Fruit fly (Drosophila melanogaster) whole organism, prepupa: ENCODE results near the gene CG33642.

Source experiments
- Blimp-1 ChIP-seq: fragments of 200-800 bp; sonication (Bioruptor generic); optimal IDR thresholded peaks from 3 replicates; lab custom pipeline; 2017; ENCODE audit warnings: missing biosample characterization, missing genetic modification characterization, mild to moderate bottlenecking, moderate library complexity, missing genetic modification reagents
- CG10631 ChIP-seq: fragments of 200-800 bp; sonication (Bioruptor generic); optimal IDR thresholded peaks from 2 replicates; lab custom pipeline; 2016; ENCODE audit warnings: missing biosample characterization, missing genetic modification characterization
- CG11294 ChIP-seq: fragments of 200-800 bp; sonication (Bioruptor generic); IDR thresholded peaks from 2 replicates; pipeline ENCODE4 v1.3.6; 2022; ENCODE audit warnings: missing biosample characterization, missing genetic modification characterization
- CG11902 ChIP-seq: fragments of 200-800 bp; sonication (Bioruptor generic); optimal IDR thresholded peaks from 3 replicates; lab custom pipeline; 2016; ENCODE audit warnings: missing biosample characterization, missing genetic modification characterization
- CG15336 ChIP-seq: fragments of 200-800 bp; sonication (Bioruptor generic); IDR thresholded peaks from 2 replicates; pipeline ENCODE4 v1.3.6; 2022; ENCODE audit warnings: missing biosample characterization, missing genetic modification characterization
- CG16779 ChIP-seq: fragments of 200-800 bp; sonication (Bioruptor generic); optimal IDR thresholded peaks from 3 replicates; lab custom pipeline; 2017; ENCODE audit warnings: missing biosample characterization, mild to moderate bottlenecking, missing genetic modification characterization
- CG32006 ChIP-seq: fragments of 200-800 bp; sonication (Bioruptor generic); optimal IDR thresholded peaks from 3 replicates; lab custom pipeline; 2017; ENCODE audit warnings: missing biosample characterization, mild to moderate bottlenecking, missing genetic modification characterization
- CG34406 ChIP-seq: fragments of 200-800 bp; sonication (Bioruptor generic); optimal IDR thresholded peaks from 3 replicates; lab custom pipeline; 2016; ENCODE audit warnings: missing biosample characterization, missing genetic modification characterization
- CG3919 ChIP-seq: fragments of 200-800 bp; sonication (Bioruptor generic); optimal IDR thresholded peaks from 3 replicates; lab custom pipeline; 2016; ENCODE audit warnings: missing biosample characterization, missing genetic modification characterization
- CG4318 ChIP-seq: fragments of 200-800 bp; sonication (Bioruptor generic); optimal IDR thresholded peaks from 3 replicates; lab custom pipeline; 2017; ENCODE audit warnings: missing biosample characterization, mild to moderate bottlenecking, missing genetic modification characterization
- CG6163 ChIP-seq: fragments of 200-800 bp; sonication (Bioruptor generic); IDR thresholded peaks from 3 replicates; pipeline ENCODE4 v1.3.6; 2022; ENCODE audit warnings: missing biosample characterization, missing genetic modification characterization
- CG6276 ChIP-seq: fragments of 200-800 bp; sonication (Bioruptor generic); optimal IDR thresholded peaks from 2 replicates; lab custom pipeline; 2017; ENCODE audit warnings: missing biosample characterization, mild to moderate bottlenecking, missing genetic modification characterization
- CG6808 ChIP-seq: fragments of 200-800 bp; sonication (Bioruptor generic); optimal IDR thresholded peaks from 3 replicates; lab custom pipeline; 2017; ENCODE audit warnings: missing biosample characterization, missing genetic modification characterization, mild to moderate bottlenecking, moderate library complexity, missing genetic modification reagents
- CG6854 ChIP-seq: fragments of 200-800 bp; sonication (Bioruptor generic); optimal IDR thresholded peaks from 2 replicates; lab custom pipeline; 2017; ENCODE audit warnings: missing biosample characterization, mild to moderate bottlenecking, missing genetic modification characterization
- CG7368 ChIP-seq: fragments of 200-800 bp; sonication (Bioruptor generic); optimal IDR thresholded peaks from 3 replicates; lab custom pipeline; 2016; ENCODE audit warnings: missing biosample characterization, missing genetic modification characterization
- CG8119 ChIP-seq: fragments of 200-800 bp; sonication (Bioruptor generic); IDR thresholded peaks from 3 replicates; pipeline ENCODE4 v1.3.6; 2022; ENCODE audit warnings: missing biosample characterization, missing genetic modification characterization
- CG8319 ChIP-seq: fragments of 200-800 bp; sonication (Bioruptor generic); optimal IDR thresholded peaks from 3 replicates; lab custom pipeline; 2016; ENCODE audit warnings: missing biosample characterization, missing genetic modification characterization
- CG8632 ChIP-seq: fragments of 200-800 bp; sonication (Bioruptor generic); optimal IDR thresholded peaks from 3 replicates; lab custom pipeline; 2016; ENCODE audit warnings: missing biosample characterization, missing genetic modification characterization
- Eip75B ChIP-seq: fragments of 200-800 bp; sonication (Bioruptor generic); optimal IDR thresholded peaks from 3 replicates; lab custom pipeline; 2016; ENCODE audit warnings: missing biosample characterization, missing genetic modification characterization
- Lpt ChIP-seq: fragments of 200-800 bp; sonication (Bioruptor generic); optimal IDR thresholded peaks from 3 replicates; lab custom pipeline; 2016; ENCODE audit warnings: missing biosample characterization, missing genetic modification characterization
- OdsH ChIP-seq: fragments of 200-800 bp; sonication (Bioruptor generic); optimal IDR thresholded peaks from 3 replicates; lab custom pipeline; 2016; ENCODE audit warnings: missing biosample characterization, missing genetic modification characterization
- Smox ChIP-seq: fragments of 200-800 bp; sonication (Bioruptor generic); optimal IDR thresholded peaks from 3 replicates; lab custom pipeline; 2016; ENCODE audit warnings: missing biosample characterization, missing genetic modification characterization
- achi ChIP-seq: fragments of 200-800 bp; sonication (Bioruptor generic); optimal IDR thresholded peaks from 3 replicates; lab custom pipeline; 2016; ENCODE audit warnings: missing biosample characterization, missing genetic modification characterization
- dac ChIP-seq: fragments of 200-800 bp; sonication (Bioruptor generic); optimal IDR thresholded peaks from 2 replicates; lab custom pipeline; 2017; ENCODE audit warnings: missing biosample characterization, mild to moderate bottlenecking, missing genetic modification characterization
- eg ChIP-seq: fragments of 200-800 bp; sonication (Bioruptor generic); IDR thresholded peaks from 3 replicates; pipeline ENCODE4 v1.3.6; 2022; ENCODE audit warnings: missing biosample characterization, missing genetic modification characterization
- fd59A ChIP-seq: fragments of 200-800 bp; sonication (Bioruptor generic); optimal IDR thresholded peaks from 2 replicates; lab custom pipeline; 2017; ENCODE audit warnings: missing biosample characterization, mild to moderate bottlenecking, missing genetic modification characterization, missing genetic modification reagents
- lz ChIP-seq: fragments of 200-800 bp; sonication (Bioruptor generic); optimal IDR thresholded peaks from 3 replicates; lab custom pipeline; 2016; ENCODE audit warnings: missing biosample characterization, missing genetic modification characterization
- net ChIP-seq: fragments of 200-800 bp; sonication (Bioruptor generic); optimal IDR thresholded peaks from 3 replicates; lab custom pipeline; 2016; ENCODE audit warnings: missing biosample characterization, missing genetic modification characterization
- pdm3 ChIP-seq: fragments of 200-800 bp; sonication (Bioruptor generic); optimal IDR thresholded peaks from 3 replicates; lab custom pipeline; 2016; ENCODE audit warnings: missing biosample characterization, missing genetic modification characterization
- salr ChIP-seq, 2 experiments: fragments of 200-800 bp; sonication (Bioruptor generic); optimal IDR thresholded peaks; 3 replicates each; lab custom pipeline; 2016 to 2018; ENCODE audit warnings: missing biosample characterization in 2 of 2, missing genetic modification characterization in 2 of 2, mild to moderate bottlenecking in 1 of 2
- spab ChIP-seq: fragments of 200-800 bp; sonication (Bioruptor generic); optimal IDR thresholded peaks from 2 replicates; lab custom pipeline; 2017; ENCODE audit warnings: missing biosample characterization, mild to moderate bottlenecking, missing genetic modification characterization, missing genetic modification reagents
- ss ChIP-seq, 2 experiments: fragments of 200-800 bp; sonication (Bioruptor generic); optimal IDR thresholded peaks; 2 replicates in 1 of 2; 3 replicates in 1 of 2; lab custom pipeline; 2017 to 2018; ENCODE audit warnings: mild to moderate bottlenecking in 2 of 2, missing biosample characterization in 2 of 2, missing genetic modification characterization in 2 of 2, moderate library complexity in 1 of 2
- svp ChIP-seq: fragments of 200-800 bp; sonication (Bioruptor generic); peaks from one replicate; lab custom pipeline; 2016; ENCODE audit warnings: missing biosample characterization, missing genetic modification characterization
- topi ChIP-seq: fragments of 200-800 bp; sonication (Bioruptor generic); optimal IDR thresholded peaks from 3 replicates; lab custom pipeline; 2016; ENCODE audit warnings: missing biosample characterization, missing genetic modification characterization
- vri ChIP-seq: fragments of 200-800 bp; sonication (Bioruptor generic); optimal IDR thresholded peaks from 3 replicates; lab custom pipeline; 2016; ENCODE audit warnings: missing biosample characterization, mild to moderate bottlenecking, missing genetic modification characterization

CG33642 gene

dm6 chr2L:13531785-13532184 is 2.0 kb downstream of the CG33642 start, which contains the start of gene CG33644:
Gene CG33644, plus strand, starts transcription at chr2L:13532085.
- TF ChIP-seq CG11294 (GFP tag; lab: Robert Waterston, UW) (no peak), OdsH (GFP tag; lab: Kevin White, UChicago) (no peak), topi (GFP tag; lab: Kevin White, UChicago) (no peak), CG6854 (no peak), CG6276 (GFP tag; lab: Kevin White, UChicago) (no peak), ss (GFP tag; optimal IDR thresholded peaks at IDR 0.05; lab: Kevin White, UChicago) (no peak)

DNA sequence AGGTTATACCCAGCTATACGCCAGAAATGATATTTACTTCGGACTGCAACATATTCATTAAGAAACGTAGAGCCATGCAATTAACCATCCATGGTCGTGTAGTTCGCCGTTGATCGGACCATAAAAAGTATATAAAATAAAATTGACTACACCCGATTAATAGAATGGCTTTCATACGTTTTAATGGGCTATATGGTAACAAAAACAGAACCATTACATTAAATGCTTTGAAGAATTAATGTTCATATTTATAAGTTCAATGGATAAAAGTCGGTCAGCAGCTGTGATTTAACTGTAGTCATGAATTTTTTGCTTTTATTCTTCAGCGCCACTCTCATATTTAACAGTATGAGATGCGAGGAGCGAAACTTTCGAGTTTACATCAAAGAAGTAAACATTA is 2.7 kb downstream of the CG33642 start, which contains the start of gene CG33645:
Gene CG33645, plus strand, starts transcription at position 301 of the 400 bp plus-strand sequence.
- TF ChIP-seq CG11902 (GFP tag; lab: Kevin White, UChicago) (no peak), Lpt (GFP tag; lab: Kevin White, UChicago) (no peak), Eip75B (GFP tag; lab: Kevin White, UChicago) (no peak), CG6163 (GFP tag; lab: Robert Waterston, UW) (no peak), CG15336 (GFP tag; lab: Robert Waterston, UW) (no peak), CG6276 (GFP tag; lab: Kevin White, UChicago) (no peak), dac (no peak), CG8319 (no peak), eg (GFP tag; lab: Robert Waterston, UW) (no peak), CG16779 (no peak), svp (no peak)

- TF ChIP-seq CG6854 (no peak), CG6808 (GFP tag; lab: Kevin White, UChicago) (no peak), fd59A (GFP tag; lab: Kevin White, UChicago) (no peak), Eip75B (GFP tag; lab: Kevin White, UChicago) (no peak), CG10631 (GFP tag; lab: Kevin White, UChicago) (no peak), CG11294 (GFP tag; lab: Robert Waterston, UW) (no peak), lz (GFP tag; lab: Kevin White, UChicago) (no peak), salr (GFP tag; optimal IDR thresholded peaks at IDR 0.05; lab: Kevin White, UChicago) (no peak), dac (no peak), CG16779 (no peak), Lpt (GFP tag; lab: Kevin White, UChicago) (no peak)
- TF ChIP-seq, all 60 proteins: peak for 0
These were observed 5.9 kb downstream of the CG33642 start, which contains the start of gene CG15638 for dm6 chr2L:13535678-13536077. Gene CG15638, minus strand, starts transcription at chr2L:13535778.

DNA sequence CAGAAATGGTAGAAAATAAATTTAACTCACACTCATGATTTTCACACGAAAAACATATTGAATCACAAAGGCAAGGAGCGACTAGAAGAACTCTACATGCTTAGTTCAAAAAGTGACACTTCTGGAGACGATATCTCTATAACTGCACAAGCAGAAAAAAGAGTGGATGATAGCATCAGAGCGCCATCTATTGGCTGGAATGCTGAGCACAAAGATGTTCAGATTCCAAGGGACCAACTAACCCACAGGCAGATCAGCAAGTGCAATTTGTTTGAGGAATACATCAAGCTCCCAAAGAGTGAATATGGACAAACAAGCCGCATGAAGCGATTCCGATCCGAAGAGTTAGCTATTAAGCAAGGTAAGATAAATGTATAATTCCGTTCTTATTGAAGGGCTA is 10.9 kb downstream of the CG33642 start, which contains the start of gene CG16852:
Gene CG16852, plus strand, starts transcription at position 48 of the 400 bp plus-strand sequence.
- TF ChIP-seq Blimp-1 (GFP tag; lab: Kevin White, UChicago) (no peak), eg (GFP tag; lab: Robert Waterston, UW) (no peak), spab (no peak), CG8119 (GFP tag; lab: Robert Waterston, UW) (no peak)

DNA sequence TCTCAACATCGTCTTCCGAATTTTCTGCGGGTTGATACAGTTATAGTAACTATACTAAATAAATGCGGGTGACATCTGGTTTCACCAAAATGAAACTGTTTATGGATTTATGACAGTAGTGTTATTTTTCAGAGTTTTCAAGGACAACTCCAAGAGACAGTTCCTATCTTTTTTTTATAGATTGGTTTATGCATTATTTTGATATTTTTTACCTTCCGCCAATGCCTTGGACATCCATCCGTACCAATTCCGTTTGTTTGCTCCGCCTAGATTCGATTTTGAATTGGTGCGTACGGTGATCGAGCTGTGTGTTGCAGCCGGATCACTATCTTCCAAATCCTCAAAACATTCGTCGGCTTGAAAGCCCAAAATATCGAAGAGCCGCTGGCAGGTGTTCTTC is 12.2 kb downstream of the CG33642 start, which contains the start of gene CG16853:
Gene CG16853, plus strand, starts transcription at position 301 of the 400 bp plus-strand sequence.
- TF ChIP-seq pdm3 (no peak), CG16779 (no peak), fd59A (GFP tag; lab: Kevin White, UChicago) (no peak), net (GFP tag; lab: Kevin White, UChicago) (no peak), vri (GFP tag; lab: Kevin White, UChicago) (no peak)

DNA sequence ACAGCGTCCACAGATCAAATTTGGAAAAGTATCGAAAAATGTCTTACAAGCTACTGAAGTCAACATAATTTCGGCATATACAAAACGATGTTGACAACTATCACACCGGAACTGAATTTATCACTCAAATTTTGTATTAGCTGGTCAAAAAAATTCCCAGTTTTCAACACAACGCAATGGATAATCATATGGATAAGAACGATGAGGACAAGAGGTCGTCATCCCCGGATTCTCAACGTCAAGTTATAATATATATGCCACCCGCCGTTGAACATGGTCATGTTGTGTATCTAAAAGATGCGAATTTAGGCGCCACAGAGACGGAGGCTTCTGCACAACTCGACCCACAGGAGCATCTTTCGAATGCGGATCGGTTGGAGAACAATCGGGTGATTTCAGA is 12.7 kb downstream of the CG33642 start, which contains the start of gene CG9263:
Gene CG9263, minus strand, starts transcription at position 101 of the 400 bp plus-strand sequence.
- TF ChIP-seq salr (GFP tag; optimal IDR thresholded peaks at IDR 0.05; lab: Kevin White, UChicago) (no peak), achi (GFP tag; lab: Kevin White, UChicago) (no peak)

DNA sequence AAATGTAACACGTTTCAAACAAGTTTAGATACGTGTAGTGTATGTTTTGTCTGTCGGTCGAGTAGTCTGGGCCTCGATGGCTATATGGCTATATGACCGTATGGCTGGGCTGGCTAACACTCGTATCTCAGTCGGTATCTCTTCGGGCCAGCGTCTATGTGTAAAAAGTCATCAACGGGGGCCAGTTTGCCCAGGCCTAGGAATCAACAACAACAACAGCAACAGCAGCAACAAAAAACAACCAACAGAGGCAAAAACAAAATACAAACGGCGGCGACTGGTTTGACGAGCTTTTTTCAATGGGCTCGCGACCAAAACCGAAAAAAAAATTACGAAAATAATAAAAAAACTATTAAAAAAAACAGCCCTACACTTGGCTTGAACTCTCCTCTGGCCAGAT is 15.9 kb downstream of the CG33642 start:
- no peak for TF ChIP-seq Smox (GFP tag; lab: Kevin White, UChicago)
- TF ChIP-seq CG4318: no peak
- TF ChIP-seq CG32006 (GFP tag; lab: Kevin White, UChicago): peak; percentile 30
- TF ChIP-seq CG15336 (GFP tag; lab: Robert Waterston, UW): peak; percentile 69
- peak; percentile 13 for TF ChIP-seq CG10631 (GFP tag; lab: Kevin White, UChicago)
- TF ChIP-seq Lpt (GFP tag; lab: Kevin White, UChicago): peak; percentile 81
- TF ChIP-seq salr (GFP tag; optimal IDR thresholded peaks at IDR 0.05; lab: Kevin White, UChicago): peak; percentile 42 to 59
- peak; percentile 67 for TF ChIP-seq fd59A (GFP tag; lab: Kevin White, UChicago)
- TF ChIP-seq Blimp-1 (GFP tag; lab: Kevin White, UChicago): no peak
- no peak for TF ChIP-seq OdsH (GFP tag; lab: Kevin White, UChicago)
- TF ChIP-seq CG6808 (GFP tag; lab: Kevin White, UChicago): peak; percentile 95
- peak; percentile 14 for TF ChIP-seq CG3919 (GFP tag; lab: Kevin White, UChicago)
- peak; percentile 7 for TF ChIP-seq Eip75B (GFP tag; lab: Kevin White, UChicago)
- TF ChIP-seq CG16779: peak; percentile 86
- TF ChIP-seq CG11902 (GFP tag; lab: Kevin White, UChicago): no peak
- TF ChIP-seq CG8319: no peak
- peak; percentile 26 for TF ChIP-seq CG8632 (GFP tag; lab: Kevin White, UChicago)
- no peak for TF ChIP-seq dac
- no peak for TF ChIP-seq CG34406
- TF ChIP-seq CG7368 (GFP tag; lab: Kevin White, UChicago): no peak
- peak; percentile 72 for TF ChIP-seq eg (GFP tag; lab: Robert Waterston, UW)
- TF ChIP-seq svp: no peak
